Worm (Caenorhabditis elegans): ENCODE data around the gene mig-22.
A peak's percentile ranks its signal among the peaks of the same experiment; 100 is the strongest.

mig-22 gene

ce11 chrIII:8767292-8767829 lies at the start of gene mig-22:
mig-22 (minus strand) TSS chrIII:8767342.
- no peak for TF ChIP-seq dao-5 (tag; optimal IDR thresholded peaks at IDR 0.05)
- no peak for TF ChIP-seq W03F9.2 (tag; optimal IDR thresholded peaks at IDR 0.05)
- TF ChIP-seq him-1 (tag; optimal IDR thresholded peaks at IDR 0.05), result no peak

ce11 chrIII:8815699-8816098 lies 48.6 kb upstream of the mig-22 start:
- no peak for TF ChIP-seq W03F9.2 (tag; optimal IDR thresholded peaks at IDR 0.05)
- TF ChIP-seq him-1 (tag; optimal IDR thresholded peaks at IDR 0.05), result no peak
- no peak for TF ChIP-seq dao-5 (tag; optimal IDR thresholded peaks at IDR 0.05)

ce11 chrIII:8811111-8811510 lies 44.0 kb upstream of the mig-22 start:
- TF ChIP-seq W03F9.2 (tag; optimal IDR thresholded peaks at IDR 0.05), result no peak
- TF ChIP-seq him-1 (tag; optimal IDR thresholded peaks at IDR 0.05), result no peak
- no peak for TF ChIP-seq dao-5 (tag; optimal IDR thresholded peaks at IDR 0.05)

ce11 chrIII:8809245-8809971 lies 42.3 kb upstream of the mig-22 start, which contains the start of gene prx-19:
prx-19 (minus strand) TSS chrIII:8809295.
- TF ChIP-seq W03F9.2 (tag; optimal IDR thresholded peaks at IDR 0.05), result no peak
- TF ChIP-seq dao-5 (tag; optimal IDR thresholded peaks at IDR 0.05), result no peak
- TF ChIP-seq him-1 (tag; optimal IDR thresholded peaks at IDR 0.05), result no peak

ce11 chrIII:8807246-8807645 lies 40.1 kb upstream of the mig-22 start, which contains the start of gene F54F2.7:
F54F2.7 (minus strand) TSS chrIII:8807346.
- TF ChIP-seq him-1 (tag; optimal IDR thresholded peaks at IDR 0.05), result no peak
- TF ChIP-seq dao-5 (tag; optimal IDR thresholded peaks at IDR 0.05), result no peak
- TF ChIP-seq W03F9.2 (tag; optimal IDR thresholded peaks at IDR 0.05), result no peak

ce11 chrIII:8805815-8806214 lies 38.7 kb upstream of the mig-22 start:
- TF ChIP-seq W03F9.2 (tag; optimal IDR thresholded peaks at IDR 0.05) (no peak), him-1 (tag; optimal IDR thresholded peaks at IDR 0.05) (no peak), dao-5 (tag; optimal IDR thresholded peaks at IDR 0.05) (no peak)

- TF ChIP-seq him-1 (tag; optimal IDR thresholded peaks at IDR 0.05) (peak; percentile 56), dao-5 (tag; optimal IDR thresholded peaks at IDR 0.05) (peak; percentile 55), W03F9.2 (tag; optimal IDR thresholded peaks at IDR 0.05) (peak; percentile 66)
Measured at ce11 chrIII:8801864-8802818, 35.0 kb upstream of the mig-22 start.

- TF ChIP-seq dao-5 (tag; optimal IDR thresholded peaks at IDR 0.05) (no peak), him-1 (tag; optimal IDR thresholded peaks at IDR 0.05) (no peak), W03F9.2 (tag; optimal IDR thresholded peaks at IDR 0.05) (no peak)
Measured at ce11 chrIII:8801352-8801863, 34.3 kb upstream of the mig-22 start.

- TF ChIP-seq him-1 (tag; optimal IDR thresholded peaks at IDR 0.05) (no peak), dao-5 (tag; optimal IDR thresholded peaks at IDR 0.05) (no peak), W03F9.2 (tag; optimal IDR thresholded peaks at IDR 0.05) (no peak)
Measured at ce11 chrIII:8800796-8801083, 33.6 kb upstream of the mig-22 start.

ce11 chrIII:8799964-8800795 lies 33.0 kb upstream of the mig-22 start, which contains the start of gene F54F2.6:
F54F2.6 (minus strand) TSS chrIII:8800701.
- peak; percentile 88 for TF ChIP-seq him-1 (tag; optimal IDR thresholded peaks at IDR 0.05)
- TF ChIP-seq dao-5 (tag; optimal IDR thresholded peaks at IDR 0.05), result no peak
- TF ChIP-seq W03F9.2 (tag; optimal IDR thresholded peaks at IDR 0.05), result peak; percentile 65

ce11 chrIII:8797211-8797733 lies 30.1 kb upstream of the mig-22 start:
- peak; percentile 75 for TF ChIP-seq W03F9.2 (tag; optimal IDR thresholded peaks at IDR 0.05)
- TF ChIP-seq dao-5 (tag; optimal IDR thresholded peaks at IDR 0.05), result no peak
- TF ChIP-seq him-1 (tag; optimal IDR thresholded peaks at IDR 0.05), result peak; percentile 77

ce11 chrIII:8795595-8796141 lies 28.5 kb upstream of the mig-22 start:
- TF ChIP-seq him-1 (tag; optimal IDR thresholded peaks at IDR 0.05) (peak; percentile 96), W03F9.2 (tag; optimal IDR thresholded peaks at IDR 0.05) (peak; percentile 86), dao-5 (tag; optimal IDR thresholded peaks at IDR 0.05) (peak; percentile 46)
